Worm (Caenorhabditis elegans): ENCODE data around the gene srx-130.

srx-130 gene

ce11 chrV:13807232-13807631 lies 36.0 kb upstream of the srx-130 start, which contains the start of gene swan-1:
TSS of gene swan-1 (minus strand) at chrV:13807237.
- TF ChIP-seq ekl-4 (GFP tag; IDR thresholded peaks at IDR 0.05) (0 out of 2 replicates have a peak, but pooled peaks have one; percentile 29), nfya-1 (tag; optimal IDR thresholded peaks at IDR 0.05; ENCODE audit: borderline replicate concordance, insufficient read depth) (no peak)

DNA sequence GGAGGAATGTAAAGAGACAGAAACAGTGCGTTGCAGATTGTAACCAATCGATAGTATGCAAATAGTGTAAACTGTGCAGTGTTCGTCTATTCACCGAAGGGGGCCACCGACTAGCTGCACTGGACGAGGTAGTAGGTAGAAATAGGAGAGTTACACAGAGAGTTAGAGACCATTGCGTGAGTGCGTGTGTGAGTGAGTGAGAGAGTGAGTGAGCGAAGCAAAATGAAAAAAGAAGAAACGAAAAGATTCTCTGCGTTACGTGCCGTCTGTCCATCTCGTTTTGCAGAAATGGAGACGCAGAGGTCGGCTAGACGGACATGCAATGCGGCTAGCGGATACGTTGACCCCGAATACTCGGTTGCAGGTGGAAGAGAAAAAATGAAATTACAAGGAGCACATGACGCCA lies 34.8 kb upstream of the srx-130 start:
- no peak for TF ChIP-seq ceh-100 (GFP tag; IDR thresholded peaks at IDR 0.05)
- peak; percentile 77 for TF ChIP-seq attf-5 (GFP tag; optimal IDR thresholded peaks at IDR 0.05)
- no peak for TF ChIP-seq athp-1 (tag; optimal IDR thresholded peaks at IDR 0.05)
- no peak for TF ChIP-seq attf-3 (GFP tag; conservative IDR thresholded peaks at IDR 0.05)
- TF ChIP-seq cebp-2 (GFP tag; IDR thresholded peaks at IDR 0.05): no peak
- no peak for TF ChIP-seq aptf-3 (GFP tag; IDR thresholded peaks at IDR 0.05)
- TF ChIP-seq lin-35 (GFP tag; optimal IDR thresholded peaks at IDR 0.05): peak in 1 of 3 experiments; percentile 28
- peak; percentile 78 for TF ChIP-seq K12H6.12 (tag; optimal IDR thresholded peaks at IDR 0.05)
- no peak for TF ChIP-seq snpc-1.1 (tag; optimal IDR thresholded peaks at IDR 0.05; ENCODE audit: insufficient read depth)
- 0 out of 2 replicates have a peak, but pooled peaks have one; percentile 44 for TF ChIP-seq Y56A3A.18 (GFP tag; IDR thresholded peaks at IDR 0.05)
- TF ChIP-seq ztf-18 (tag; optimal IDR thresholded peaks at IDR 0.05): peak; percentile 60
- TF ChIP-seq hmg-1.2 (GFP tag; IDR thresholded peaks at IDR 0.05): peak; percentile 74; the same call in 1 of the 2 replicates
- 0 out of 2 replicates have a peak, but pooled peaks have one; percentile 49 for TF ChIP-seq lir-1 (GFP tag; conservative IDR thresholded peaks at IDR 0.05)
- TF ChIP-seq tbx-9 (tag; optimal IDR thresholded peaks at IDR 0.05; ENCODE audit: borderline replicate concordance): no peak
- peak; percentile 57; the same call in 1 of the 2 replicates for TF ChIP-seq rcor-1 (GFP tag; IDR thresholded peaks at IDR 0.05)
- TF ChIP-seq lsy-27 (tag; optimal IDR thresholded peaks at IDR 0.05; ENCODE audit: borderline replicate concordance, insufficient read depth): no peak
- peak; percentile 22 for TF ChIP-seq gei-17 (GFP tag; optimal IDR thresholded peaks at IDR 0.05)
- TF ChIP-seq ceh-27 (GFP tag; optimal IDR thresholded peaks at IDR 0.05): peak; percentile 27
- peak; percentile 67 for TF ChIP-seq nhr-80 (tag; optimal IDR thresholded peaks at IDR 0.05)
- TF ChIP-seq lin-26 (GFP tag; IDR thresholded peaks at IDR 0.05): no peak
- TF ChIP-seq madf-8 (GFP tag; conservative IDR thresholded peaks at IDR 0.05): no peak
- no peak for TF ChIP-seq mel-28 (tag; optimal IDR thresholded peaks at IDR 0.05; ENCODE audit: borderline replicate concordance)
- no peak for TF ChIP-seq hlh-26 (GFP tag; conservative IDR thresholded peaks at IDR 0.05)
- no peak for TF ChIP-seq die-1 (tag; optimal IDR thresholded peaks at IDR 0.05)
- TF ChIP-seq F10E7.11 (tag; optimal IDR thresholded peaks at IDR 0.05): no peak
- peak; percentile 31 for TF ChIP-seq chd-7 (tag; optimal IDR thresholded peaks at IDR 0.05)
- no peak for TF ChIP-seq hsf-1 (GFP tag; IDR thresholded peaks at IDR 0.05)
- TF ChIP-seq unc-130 (GFP tag; optimal IDR thresholded peaks at IDR 0.05): no peak

- no peak for TF ChIP-seq Y53F4B.3 (GFP tag; IDR thresholded peaks at IDR 0.05)
- TF ChIP-seq ztf-3 (GFP tag; optimal IDR thresholded peaks at IDR 0.05): no peak
- TF ChIP-seq F10E7.11 (tag; optimal IDR thresholded peaks at IDR 0.05): no peak
- TF ChIP-seq F52B5.7 (tag; optimal IDR thresholded peaks at IDR 0.05): no peak
- no peak for TF ChIP-seq F57C9.4 (tag; optimal IDR thresholded peaks at IDR 0.05)
- TF ChIP-seq Y56A3A.18 (GFP tag; IDR thresholded peaks at IDR 0.05): no peak
- TF ChIP-seq ccch-3 (GFP tag; optimal IDR thresholded peaks at IDR 0.05): no peak
- TF ChIP-seq nhr-90 (tag; optimal IDR thresholded peaks at IDR 0.05): no peak
- no peak for TF ChIP-seq T26A5.8 (tag; optimal IDR thresholded peaks at IDR 0.05)
- TF ChIP-seq bed-1 (GFP tag; IDR thresholded peaks at IDR 0.05): no peak
- TF ChIP-seq snpc-1.3 (tag; optimal IDR thresholded peaks at IDR 0.05; ENCODE audit: insufficient read depth): no peak
- TF ChIP-seq tlf-1 (GFP tag; optimal IDR thresholded peaks at IDR 0.05): no peak
- no peak for TF ChIP-seq lin-54 (GFP tag; optimal IDR thresholded peaks at IDR 0.05)
- no peak for TF ChIP-seq nhr-80 (tag; optimal IDR thresholded peaks at IDR 0.05)
- no peak for TF ChIP-seq F22D6.2 (tag; optimal IDR thresholded peaks at IDR 0.05)
- TF ChIP-seq madf-10 (tag; optimal IDR thresholded peaks at IDR 0.05): no peak
- no peak for TF ChIP-seq gei-17 (GFP tag; optimal IDR thresholded peaks at IDR 0.05)
- no peak for TF ChIP-seq sptf-2 (GFP tag; optimal IDR thresholded peaks at IDR 0.05)
Observed at ce11 chrV:13812330-13812729, 30.9 kb upstream of the srx-130 start.
